Worm (Caenorhabditis elegans): ENCODE data around the gene T21B4.3.

Gene T21B4.3

DNA sequence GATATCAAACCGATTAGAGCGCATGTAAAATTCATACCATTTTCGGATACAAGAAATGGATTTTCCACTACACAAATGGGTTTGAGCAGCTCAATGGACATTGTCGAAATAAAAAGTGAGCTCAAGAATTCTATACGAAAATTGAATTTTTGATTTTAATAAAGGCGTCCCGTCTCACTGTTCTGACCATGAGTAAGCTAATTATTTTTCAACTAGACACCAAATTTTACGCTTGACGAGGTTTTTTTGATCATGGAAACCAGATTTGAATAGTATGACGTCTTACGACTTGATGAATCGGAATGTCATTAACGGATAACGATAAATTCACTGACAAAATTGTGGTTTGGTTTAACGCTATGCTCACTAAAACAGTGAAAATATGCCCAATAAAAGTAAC, 19.4 kb upstream of the T21B4.3 start, which contains the start of gene srh-61:
Gene srh-61 (minus strand): TSS at position 101 of the 400 bp plus-strand sequence.
- TF ChIP-seq mls-2 (tag; optimal IDR thresholded peaks at IDR 0.05), result no peak
- TF ChIP-seq ceh-43 (GFP tag; optimal IDR thresholded peaks at IDR 0.05), result no peak
- no peak for TF ChIP-seq tbx-8 (GFP tag; optimal IDR thresholded peaks at IDR 0.05)
- no peak for TF ChIP-seq ham-2 (GFP tag; optimal IDR thresholded peaks at IDR 0.05)
- no peak for TF ChIP-seq hlh-1 (tag; optimal IDR thresholded peaks at IDR 0.05)
- TF ChIP-seq unc-120 (tag; optimal IDR thresholded peaks at IDR 0.05; ENCODE audit: poor library complexity, severe bottlenecking), result no peak
- no peak for TF ChIP-seq blmp-1 (tag; optimal IDR thresholded peaks at IDR 0.05)
- TF ChIP-seq bed-3 (GFP tag; optimal IDR thresholded peaks at IDR 0.05), result no peak
- no peak for TF ChIP-seq nhr-12 (tag; optimal IDR thresholded peaks at IDR 0.05)
- TF ChIP-seq unc-62 (GFP tag; optimal IDR thresholded peaks at IDR 0.05), result no peak
- TF ChIP-seq mab-5 (tag; optimal IDR thresholded peaks at IDR 0.05), result no peak
- TF ChIP-seq nhr-2 (tag; optimal IDR thresholded peaks at IDR 0.05), result no peak
- no peak for TF ChIP-seq elt-1 (tag; optimal IDR thresholded peaks at IDR 0.05; ENCODE audit: borderline replicate concordance, insufficient read depth)
- no peak for TF ChIP-seq ceh-83 (GFP tag; optimal IDR thresholded peaks at IDR 0.05)
- no peak for TF ChIP-seq sem-2 (GFP tag; optimal IDR thresholded peaks at IDR 0.05)
- TF ChIP-seq snpc-4 (tag; optimal IDR thresholded peaks at IDR 0.05), result no peak
- no peak for TF ChIP-seq nhr-237 (tag; optimal IDR thresholded peaks at IDR 0.05)

DNA sequence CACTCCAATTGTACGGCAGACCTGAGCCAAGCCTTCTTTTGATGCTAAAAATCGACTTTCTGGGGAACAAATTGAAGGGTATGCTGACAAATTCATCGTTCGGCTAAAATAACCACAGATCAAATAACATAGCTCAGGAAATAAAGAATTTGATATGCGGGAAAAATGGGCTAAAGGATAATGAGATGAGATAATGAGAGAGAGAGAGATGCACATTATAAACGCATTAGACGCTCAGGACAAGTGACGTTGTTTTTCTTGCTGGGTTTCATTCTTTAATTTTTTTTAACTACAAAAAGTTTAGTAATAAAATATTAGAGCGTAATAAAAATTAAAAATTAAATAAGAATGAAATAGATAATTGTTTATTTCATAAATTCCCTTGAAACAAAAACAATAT, 17.7 kb upstream of the T21B4.3 start, which contains the start of gene srh-69:
Gene srh-69 (minus strand): TSS at position 101 of the 400 bp plus-strand sequence.
- TF ChIP-seq nhr-12 (tag; optimal IDR thresholded peaks at IDR 0.05) (no peak), hlh-1 (tag; optimal IDR thresholded peaks at IDR 0.05) (no peak)

DNA sequence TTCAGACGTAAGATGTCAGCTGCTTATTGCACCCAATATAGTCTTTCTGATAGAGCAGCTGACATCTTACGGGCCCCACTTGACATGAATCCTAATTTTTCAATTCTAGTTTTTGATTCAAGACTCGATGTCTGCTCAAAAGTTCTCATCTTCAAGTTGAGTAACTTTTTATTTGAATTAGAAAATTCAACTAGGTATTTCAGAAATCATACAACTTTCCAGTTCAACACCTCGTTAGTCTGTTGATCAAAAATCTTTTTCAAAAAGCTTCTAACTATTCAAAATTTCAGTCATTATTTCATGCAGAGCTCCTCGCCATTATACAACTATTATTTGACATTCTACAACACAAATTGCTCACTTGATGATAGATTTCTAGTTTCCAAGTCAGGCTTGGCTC, 15.0 kb upstream of the T21B4.3 start, which contains the start of gene srh-73:
Gene srh-73 (plus strand): TSS at position 301 of the 400 bp plus-strand sequence.
- TF ChIP-seq tbx-8 (GFP tag; optimal IDR thresholded peaks at IDR 0.05) (no peak), ceh-83 (GFP tag; optimal IDR thresholded peaks at IDR 0.05) (no peak), hlh-1 (tag; optimal IDR thresholded peaks at IDR 0.05) (no peak), drap-1 (GFP tag; optimal IDR thresholded peaks at IDR 0.05) (no peak), lin-32 (GFP tag; optimal IDR thresholded peaks at IDR 0.05) (no peak), unc-39 (tag; optimal IDR thresholded peaks at IDR 0.05) (no peak), nhr-28 (tag; optimal IDR thresholded peaks at IDR 0.05) (no peak), cnd-1 (tag; optimal IDR thresholded peaks at IDR 0.05) (no peak), zip-8 (tag; optimal IDR thresholded peaks at IDR 0.05) (no peak), sem-2 (GFP tag; optimal IDR thresholded peaks at IDR 0.05) (no peak), snpc-4 (tag; optimal IDR thresholded peaks at IDR 0.05) (no peak), M03D4.4 (tag; optimal IDR thresholded peaks at IDR 0.05) (no peak), nhr-2 (tag; optimal IDR thresholded peaks at IDR 0.05) (no peak), nhr-76 (tag; optimal IDR thresholded peaks at IDR 0.05) (no peak), flh-1 (GFP tag; optimal IDR thresholded peaks at IDR 0.05) (no peak), bed-3 (GFP tag; optimal IDR thresholded peaks at IDR 0.05) (no peak), unc-120 (tag; optimal IDR thresholded peaks at IDR 0.05; ENCODE audit: poor library complexity, severe bottlenecking) (no peak), ham-2 (GFP tag; optimal IDR thresholded peaks at IDR 0.05) (no peak)

DNA sequence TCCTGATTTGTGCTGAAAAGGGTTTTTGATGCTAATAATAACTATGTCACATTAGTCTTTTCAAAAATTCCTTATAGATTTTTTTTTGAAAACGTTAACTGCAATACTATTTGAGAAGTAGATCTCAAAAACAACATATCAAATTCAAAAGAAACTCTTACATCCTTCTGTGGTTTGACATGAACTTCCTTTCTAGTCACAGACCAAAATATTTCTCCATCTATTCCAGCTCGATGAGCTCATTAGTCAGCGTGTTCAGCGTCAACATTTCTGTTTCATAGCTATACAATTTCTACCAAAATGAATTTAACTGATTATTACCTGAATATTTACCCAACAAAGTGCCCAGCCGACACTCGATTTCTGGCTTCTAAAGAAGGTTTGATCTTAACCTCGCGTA, 11.8 kb upstream of the T21B4.3 start, which contains the start of gene srh-67:
Gene srh-67 (plus strand): TSS at position 301 of the 400 bp plus-strand sequence.
- TF ChIP-seq hlh-1 (tag; optimal IDR thresholded peaks at IDR 0.05), result no peak
- no peak for TF ChIP-seq lsy-2 (tag; optimal IDR thresholded peaks at IDR 0.05)
- no peak for TF ChIP-seq ham-2 (GFP tag; optimal IDR thresholded peaks at IDR 0.05)
- TF ChIP-seq ces-1 (GFP tag; optimal IDR thresholded peaks at IDR 0.05), result no peak
- TF ChIP-seq unc-62 (GFP tag; optimal IDR thresholded peaks at IDR 0.05), result no peak
- no peak for TF ChIP-seq ceh-43 (GFP tag; optimal IDR thresholded peaks at IDR 0.05)
- TF ChIP-seq ceh-39 (tag; optimal IDR thresholded peaks at IDR 0.05), result no peak
- TF ChIP-seq elt-3 (tag; optimal IDR thresholded peaks at IDR 0.05), result no peak
- TF ChIP-seq flh-1 (GFP tag; optimal IDR thresholded peaks at IDR 0.05), result no peak
- no peak for TF ChIP-seq tbx-8 (GFP tag; optimal IDR thresholded peaks at IDR 0.05)
- no peak for TF ChIP-seq snpc-4 (tag; optimal IDR thresholded peaks at IDR 0.05)
- no peak for TF ChIP-seq ztf-11 (tag; optimal IDR thresholded peaks at IDR 0.05)

DNA sequence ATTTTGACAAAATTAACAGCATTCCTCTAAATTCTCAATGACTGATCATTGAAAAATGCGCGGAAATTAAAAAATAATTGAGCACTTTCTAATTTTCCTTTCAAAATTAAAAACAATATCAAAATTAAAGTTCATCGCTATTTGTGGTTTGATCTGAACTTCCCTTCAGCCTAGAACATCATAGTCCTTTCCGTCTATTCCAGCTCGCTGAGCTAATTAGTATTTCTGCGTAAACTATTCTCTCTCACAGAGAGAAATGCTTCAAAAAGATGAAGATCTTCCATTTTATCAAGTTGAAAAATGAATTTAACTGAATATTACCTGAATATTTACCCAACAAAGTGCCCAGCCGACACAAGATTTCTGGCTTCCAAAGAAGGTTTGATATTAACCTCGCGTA, 10.2 kb upstream of the T21B4.3 start, which contains the start of gene srh-68:
Gene srh-68 (plus strand): TSS at position 301 of the 400 bp plus-strand sequence.
- TF ChIP-seq ztf-11 (tag; optimal IDR thresholded peaks at IDR 0.05) (no peak), sptf-1 (tag; optimal IDR thresholded peaks at IDR 0.05) (no peak), sem-2 (GFP tag; optimal IDR thresholded peaks at IDR 0.05) (no peak), mls-2 (tag; optimal IDR thresholded peaks at IDR 0.05) (no peak), mep-1 (tag; optimal IDR thresholded peaks at IDR 0.05) (no peak), mab-5 (tag; optimal IDR thresholded peaks at IDR 0.05) (no peak), M03D4.4 (tag; optimal IDR thresholded peaks at IDR 0.05) (no peak), blmp-1 (tag; optimal IDR thresholded peaks at IDR 0.05) (no peak), ceh-43 (GFP tag; optimal IDR thresholded peaks at IDR 0.05) (no peak), tbx-8 (GFP tag; optimal IDR thresholded peaks at IDR 0.05) (no peak), ceh-83 (GFP tag; optimal IDR thresholded peaks at IDR 0.05) (no peak), nhr-237 (tag; optimal IDR thresholded peaks at IDR 0.05) (no peak), unc-120 (tag; optimal IDR thresholded peaks at IDR 0.05; ENCODE audit: poor library complexity, severe bottlenecking) (no peak), lin-32 (GFP tag; optimal IDR thresholded peaks at IDR 0.05) (no peak), lsy-2 (tag; optimal IDR thresholded peaks at IDR 0.05) (no peak), snpc-4 (tag; optimal IDR thresholded peaks at IDR 0.05) (no peak), elt-3 (tag; optimal IDR thresholded peaks at IDR 0.05) (no peak), ceh-39 (tag; optimal IDR thresholded peaks at IDR 0.05) (no peak), flh-1 (GFP tag; optimal IDR thresholded peaks at IDR 0.05) (no peak)
